Worm (Caenorhabditis elegans): ENCODE results near the gene K10C9.4.

K10C9.4 gene

ce11 chrV:1074946-1075345 is 22.1 kb upstream of the K10C9.4 start, which contains the start of gene K10C9.1:
Gene K10C9.1 (plus strand): TSS chrV:1075246.
- TF ChIP-seq Y56A3A.18 (GFP tag; IDR thresholded peaks at IDR 0.05) = no peak
- no peak for TF ChIP-seq mcd-1 (GFP tag; IDR thresholded peaks at IDR 0.05)
- TF ChIP-seq ekl-4 (GFP tag; IDR thresholded peaks at IDR 0.05) = no peak
- TF ChIP-seq dpl-1 (GFP tag; optimal IDR thresholded peaks at IDR 0.05) = no peak
- TF ChIP-seq ztf-25 (GFP tag; IDR thresholded peaks at IDR 0.05) = no peak
- TF ChIP-seq hlh-26 (GFP tag; conservative IDR thresholded peaks at IDR 0.05) = no peak
- no peak for TF ChIP-seq egrh-3 (GFP tag; IDR thresholded peaks at IDR 0.05)
- TF ChIP-seq cebp-2 (GFP tag; IDR thresholded peaks at IDR 0.05) = no peak
- TF ChIP-seq C17E4.6 (GFP tag; IDR thresholded peaks at IDR 0.05) = no peak
- TF ChIP-seq B0261.1 (tag; optimal IDR thresholded peaks at IDR 0.05) = no peak
- TF ChIP-seq T26A5.8 (tag; optimal IDR thresholded peaks at IDR 0.05) = no peak
- no peak for TF ChIP-seq F23B12.7 (tag; optimal IDR thresholded peaks at IDR 0.05; ENCODE audit: insufficient read depth)
- no peak for TF ChIP-seq attf-3 (GFP tag; conservative IDR thresholded peaks at IDR 0.05)
- no peak for TF ChIP-seq lin-54 (GFP tag; optimal IDR thresholded peaks at IDR 0.05)
- TF ChIP-seq ztf-22 (GFP tag; optimal IDR thresholded peaks at IDR 0.05) = no peak
- no peak for TF ChIP-seq mes-4 (tag; optimal IDR thresholded peaks at IDR 0.05)
- no peak for TF ChIP-seq athp-1 (tag; optimal IDR thresholded peaks at IDR 0.05)

DNA sequence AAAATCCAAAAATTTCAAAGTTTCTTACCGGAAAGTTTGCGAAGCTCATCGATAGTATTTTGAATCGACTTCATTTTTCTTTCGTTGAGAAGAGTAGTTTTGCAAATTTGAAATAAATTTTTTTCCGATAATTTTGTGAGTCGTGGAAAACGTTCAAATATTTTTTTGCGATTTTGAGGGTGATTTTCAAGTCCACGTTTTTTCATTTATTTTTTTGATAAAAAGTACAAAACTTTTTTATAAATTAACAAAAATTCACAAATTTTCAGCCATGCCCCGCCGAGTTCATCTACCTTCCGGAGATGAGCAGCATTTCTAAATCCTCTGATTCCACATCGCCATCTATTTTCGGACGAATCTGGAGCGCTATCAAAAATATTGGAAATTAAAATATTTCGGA is 14.7 kb upstream of the K10C9.4 start, which contains the start of gene K10C9.7:
TSS of gene K10C9.7 (minus strand) at position 101 of the 400 bp plus-strand sequence.
- TF ChIP-seq B0035.1 (tag; optimal IDR thresholded peaks at IDR 0.05) = no peak
- TF ChIP-seq zfh-2 (GFP tag; conservative IDR thresholded peaks at IDR 0.05) = no peak
- TF ChIP-seq D2030.7 (GFP tag; IDR thresholded peaks at IDR 0.05) = no peak
- TF ChIP-seq egl-44 (GFP tag; IDR thresholded peaks at IDR 0.05) = no peak
- no peak for TF ChIP-seq pbrm-1 (GFP tag; IDR thresholded peaks at IDR 0.05)
- no peak for TF ChIP-seq T07F8.4 (tag; optimal IDR thresholded peaks at IDR 0.05)
- TF ChIP-seq nfyb-1 (GFP tag; IDR thresholded peaks at IDR 0.05) = no peak
- no peak for TF ChIP-seq him-1 (tag; optimal IDR thresholded peaks at IDR 0.05)
- no peak for TF ChIP-seq ztf-28 (GFP tag; IDR thresholded peaks at IDR 0.05)
- no peak for TF ChIP-seq ama-1 (optimal IDR thresholded peaks at IDR 0.05)
- no peak for TF ChIP-seq ama-1 (GFP tag; optimal IDR thresholded peaks at IDR 0.05)
- TF ChIP-seq die-1 (tag; optimal IDR thresholded peaks at IDR 0.05) = no peak
- no peak for TF ChIP-seq Y53G8AR.9 (GFP tag; conservative IDR thresholded peaks at IDR 0.05)
- TF ChIP-seq mes-4 (tag; optimal IDR thresholded peaks at IDR 0.05) = no peak
- no peak for TF ChIP-seq lin-40 (tag; optimal IDR thresholded peaks at IDR 0.05)
- no peak for TF ChIP-seq B0019.2 (GFP tag; conservative IDR thresholded peaks at IDR 0.05)
- no peak for TF ChIP-seq F49E8.2 (tag; optimal IDR thresholded peaks at IDR 0.05; ENCODE audit: insufficient read depth)
- no peak for TF ChIP-seq C17E4.6 (GFP tag; IDR thresholded peaks at IDR 0.05)
- TF ChIP-seq bed-2 (GFP tag; IDR thresholded peaks at IDR 0.05) = no peak
- no peak for TF ChIP-seq Y53F4B.3 (GFP tag; IDR thresholded peaks at IDR 0.05)

ce11 chrV:1064491-1064890 is 11.7 kb upstream of the K10C9.4 start, which contains the start of gene str-67:
Gene str-67 (minus strand): TSS chrV:1064591.
- TF ChIP-seq mcd-1 (GFP tag; IDR thresholded peaks at IDR 0.05) (no peak), attf-6 (GFP tag; IDR thresholded peaks at IDR 0.05) (no peak), xnd-1 (tag; optimal IDR thresholded peaks at IDR 0.05) (no peak), K11D2.4 (GFP tag; IDR thresholded peaks at IDR 0.05) (no peak), madf-6 (GFP tag; IDR thresholded peaks at IDR 0.05) (no peak), C06A6.2 (GFP tag; conservative IDR thresholded peaks at IDR 0.05) (no peak), F37B4.10 (GFP tag; IDR thresholded peaks at IDR 0.05) (no peak), hsf-1 (GFP tag; IDR thresholded peaks at IDR 0.05) (no peak), ets-4 (GFP tag; optimal IDR thresholded peaks at IDR 0.05) (no peak), madf-8 (GFP tag; conservative IDR thresholded peaks at IDR 0.05) (no peak), ztf-22 (GFP tag; optimal IDR thresholded peaks at IDR 0.05) (no peak), lag-1 (GFP tag; IDR thresholded peaks at IDR 0.05) (no peak), akir-1 (GFP tag; optimal IDR thresholded peaks at IDR 0.05) (no peak), attf-5 (GFP tag; optimal IDR thresholded peaks at IDR 0.05) (no peak), Y53G8AR.9 (GFP tag; conservative IDR thresholded peaks at IDR 0.05) (no peak), nfya-2 (GFP tag; IDR thresholded peaks at IDR 0.05) (no peak), gei-17 (GFP tag; optimal IDR thresholded peaks at IDR 0.05) (no peak), cebp-2 (GFP tag; IDR thresholded peaks at IDR 0.05) (no peak)

Data from whole organism, young adult.